Fruit fly (Drosophila melanogaster): Measurements from ENCODE around the gene RFeSP.
A peak's percentile ranks its signal among the peaks of the same experiment; 100 is the strongest.

Gene RFeSP

DNA sequence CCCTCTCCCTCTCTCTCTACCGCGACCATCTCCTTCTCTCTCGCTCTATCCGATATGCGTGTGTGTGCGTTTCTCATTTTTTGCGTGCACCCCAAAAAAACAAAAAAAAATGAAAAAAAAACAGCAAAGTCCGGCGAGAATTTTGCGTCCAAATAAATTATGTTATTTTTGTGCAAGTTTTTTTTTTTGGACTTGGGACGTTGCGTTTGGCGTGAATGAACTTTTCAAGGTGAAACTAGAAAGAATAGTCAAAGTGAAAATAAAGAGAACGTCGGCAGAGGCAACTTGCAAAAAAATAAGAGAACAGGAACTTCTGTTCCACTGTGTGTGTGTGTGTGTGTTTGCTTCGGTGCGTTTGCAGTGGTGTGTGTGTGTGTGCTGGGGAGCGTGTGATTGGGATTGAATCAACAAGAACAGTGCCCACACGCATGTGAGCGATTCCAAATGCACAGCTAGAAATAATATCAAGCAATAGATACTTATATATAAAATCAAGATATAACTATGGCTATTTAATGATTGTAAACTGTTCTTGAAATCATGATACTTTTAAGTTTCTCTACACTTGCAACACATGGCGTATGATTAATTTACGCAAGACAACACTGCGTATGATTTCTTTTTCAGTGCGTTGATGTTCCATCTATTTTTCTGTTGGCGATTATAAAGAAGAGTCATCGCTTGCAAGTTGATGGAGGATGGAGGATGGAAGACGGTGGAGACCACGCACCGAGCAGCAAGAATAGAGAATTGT, 15.4 kb upstream of the RFeSP start (continued):
- TF ChIP-seq Hsf (GFP tag; optimal IDR thresholded peaks at IDR 0.05) (peak; percentile 53), dimm (GFP tag; IDR thresholded peaks at IDR 0.05) (no peak), B-H2 (GFP tag; optimal IDR thresholded peaks at IDR 0.05) (no peak), D19B (GFP tag; optimal IDR thresholded peaks at IDR 0.05) (peak; percentile 9), dm (GFP tag; optimal IDR thresholded peaks at IDR 0.05) (no peak), chif (GFP tag; optimal IDR thresholded peaks at IDR 0.05) (peak in 1 of 2 experiments; percentile 4), p53 (GFP tag; optimal IDR thresholded peaks at IDR 0.05) (no peak), Tbp (GFP tag; optimal IDR thresholded peaks at IDR 0.05) (no peak), dan (GFP tag; IDR thresholded peaks at IDR 0.05) (no peak), HmgD (GFP tag; optimal IDR thresholded peaks at IDR 0.05) (no peak), BEAF-32 (GFP tag; optimal IDR thresholded peaks at IDR 0.05) (no peak), Taf1 (GFP tag; IDR thresholded peaks at IDR 0.05) (peak; percentile 44; the same call in 1 of the 2 replicates), CG1024 (GFP tag; IDR thresholded peaks at IDR 0.05) (no peak), CG6175 (GFP tag; IDR thresholded peaks at IDR 0.05) (no peak), CG17912 (GFP tag; optimal IDR thresholded peaks at IDR 0.05) (no peak), Dip2 (GFP tag; IDR thresholded peaks at IDR 0.05) (no peak), CG10147 (GFP tag; optimal IDR thresholded peaks at IDR 0.05) (peak; percentile 36), ham (GFP tag; IDR thresholded peaks at IDR 0.05) (no peak), CG17612 (GFP tag; IDR thresholded peaks at IDR 0.05) (0 out of 2 replicates have a peak, but pooled peaks have one; percentile 5), CG1603 (tag; optimal IDR thresholded peaks at IDR 0.05) (peak; percentile 67), Asciz (GFP tag; optimal IDR thresholded peaks at IDR 0.05) (peak; percentile 17), slp2 (GFP tag; optimal IDR thresholded peaks at IDR 0.05) (peak; percentile 40), CG4820 (GFP tag; optimal IDR thresholded peaks at IDR 0.05) (peak; percentile 16), CG4617 (GFP tag; optimal IDR thresholded peaks at IDR 0.05; ENCODE audit: borderline replicate concordance) (no peak), lmd (GFP tag; IDR thresholded peaks at IDR 0.05) (peak; percentile 65), Doc2 (GFP tag; IDR thresholded peaks at IDR 0.05) (no peak), ase (GFP tag; IDR thresholded peaks at IDR 0.05) (0 out of 3 replicates have a peak, but pooled peaks have one; percentile 5), CG6765 (GFP tag; optimal IDR thresholded peaks at IDR 0.05) (no peak), luna (GFP tag; optimal IDR thresholded peaks at IDR 0.05) (no peak), CG17328 (GFP tag; IDR thresholded peaks at IDR 0.05) (peak; percentile 55; the same call in 1 of the 2 replicates), tup (GFP tag; optimal IDR thresholded peaks at IDR 0.05) (no peak), CG4404 (GFP tag; IDR thresholded peaks at IDR 0.05) (0 out of 2 replicates have a peak, but pooled peaks have one; percentile 26), CG3407 (GFP tag; optimal IDR thresholded peaks at IDR 0.05) (no peak), Chrac-16 (GFP tag; optimal IDR thresholded peaks at IDR 0.05) (peak; percentile 47), unpg (GFP tag; optimal IDR thresholded peaks at IDR 0.05) (peak; percentile 56), Six4 (GFP tag; optimal IDR thresholded peaks at IDR 0.05) (no peak), CG7963 (GFP tag; IDR thresholded peaks at IDR 0.05; ENCODE audit: partially characterized antibody) (no peak), Hr39 (optimal IDR thresholded peaks at IDR 0.05) (no peak), sd (tag; optimal IDR thresholded peaks at IDR 0.05) (no peak), da (GFP tag; optimal IDR thresholded peaks at IDR 0.05) (no peak), CG15073 (GFP tag; optimal IDR thresholded peaks at IDR 0.05) (no peak), CG30020 (tag; optimal IDR thresholded peaks at IDR 0.05) (no peak), CG15479 (GFP tag; optimal IDR thresholded peaks at IDR 0.05) (no peak), caup (GFP tag; optimal IDR thresholded peaks at IDR 0.05; ENCODE audit: severe bottlenecking) (peak; percentile 47), CG1647 (GFP tag; optimal IDR thresholded peaks at IDR 0.05) (peak; percentile 43), peb (GFP tag; IDR thresholded peaks at IDR 0.05) (no peak), CG12071 (GFP tag; optimal IDR thresholded peaks at IDR 0.05) (peak; percentile 55), H15 (GFP tag; IDR thresholded peaks at IDR 0.05) (0 out of 3 replicates have a peak, but pooled peaks have one; percentile 36), Dip3 (GFP tag; optimal IDR thresholded peaks at IDR 0.05) (peak; percentile 81), CG11504 (tag; optimal IDR thresholded peaks at IDR 0.05) (peak; percentile 76)

All from whole organism, embryonic.